Fruit fly (Drosophila melanogaster): ENCODE results near the gene CG3630.

DNA sequence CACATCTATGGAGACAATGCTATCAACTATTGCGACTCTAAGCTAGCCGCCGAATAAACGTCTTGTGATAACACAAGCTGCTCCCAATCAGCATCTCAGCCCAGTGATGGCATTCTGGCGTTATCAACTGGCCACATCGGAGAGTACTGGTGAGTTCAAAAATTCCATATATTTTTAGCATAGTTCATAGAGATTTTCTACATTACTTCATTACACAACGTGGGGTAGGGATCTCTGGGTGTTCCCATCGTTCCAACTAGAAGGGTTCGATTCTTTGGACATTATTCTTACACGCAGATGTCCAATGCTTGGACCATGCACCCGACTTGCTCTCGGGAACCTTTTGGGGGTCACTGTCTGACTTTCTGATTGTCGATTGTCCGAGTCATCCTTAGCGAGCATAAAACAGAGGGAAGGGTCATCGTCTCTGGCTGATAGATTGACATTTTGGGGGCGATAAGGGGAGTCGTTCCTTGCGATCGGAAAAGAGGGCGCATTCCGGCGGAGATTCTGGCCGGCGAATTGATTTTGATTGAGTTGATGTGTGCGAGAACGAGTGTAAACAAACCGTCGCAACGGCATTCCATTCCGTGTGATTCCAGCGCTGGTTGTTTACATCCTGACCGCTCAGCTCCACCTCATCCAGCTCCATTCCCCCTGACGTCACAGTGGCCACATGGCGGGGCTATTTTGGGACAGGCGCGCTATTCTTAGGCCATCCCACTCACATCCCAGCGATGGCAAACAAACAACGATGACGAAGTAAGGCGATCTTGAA, at the start of gene CG3630, which contains the start of gene Cyp4d1:
- TF ChIP-seq CTCF (optimal IDR thresholded peaks at IDR 0.05) = no peak
- TF ChIP-seq CG8478 (optimal IDR thresholded peaks at IDR 0.05) = no peak
